Fruit fly (Drosophila melanogaster) whole organism, embryonic: ENCODE measurements around the gene Orco.

Experiments used
- Ada2b ChIP-seq: fragments of 200-800 bp; sonication (Bioruptor generic); IDR thresholded peaks from 2 replicates; pipeline ENCODE4 v1.3.6; 2022; ENCODE audit warnings: missing biosample characterization, missing genetic modification characterization
- Aef1 ChIP-seq: fragments of 200-800 bp; sonication (Bioruptor generic); IDR thresholded peaks from 3 replicates; pipeline ENCODE4 v1.3.6; 2022; ENCODE audit warnings: missing biosample characterization, missing genetic modification characterization
- Bgb ChIP-seq: fragments of 200-800 bp; sonication (Bioruptor generic); IDR thresholded peaks from 2 replicates; pipeline ENCODE4 v1.3.6; 2022; ENCODE audit warnings: missing biosample characterization, missing genetic modification characterization; ENCODE audit not compliant: partially characterized antibody
- CG10274 ChIP-seq: fragments of 200-800 bp; sonication (Bioruptor generic); optimal IDR thresholded peaks from 3 replicates; lab custom pipeline; 2017; ENCODE audit warnings: missing biosample characterization, mild to moderate bottlenecking, missing genetic modification characterization
- CG11560 ChIP-seq: fragments of 200-800 bp; sonication (Bioruptor generic); IDR thresholded peaks from 3 replicates; pipeline ENCODE4 v1.3.6; 2022; ENCODE audit warnings: missing biosample characterization, missing genetic modification characterization
- CG13775 ChIP-seq: fragments of 200-800 bp; sonication (Bioruptor generic); optimal IDR thresholded peaks from 3 replicates; lab custom pipeline; 2017; ENCODE audit warnings: missing biosample characterization, mild to moderate bottlenecking, missing genetic modification characterization
- CG16779 ChIP-seq: fragments of 200-800 bp; sonication (Bioruptor generic); IDR thresholded peaks from 2 replicates; pipeline ENCODE4 v1.3.6; 2022; ENCODE audit warnings: missing biosample characterization, missing genetic modification characterization
- CG17186 ChIP-seq: fragments of 200-800 bp; sonication (Bioruptor generic); optimal IDR thresholded peaks from 3 replicates; lab custom pipeline; 2017; ENCODE audit warnings: missing biosample characterization, missing genetic modification reagents, missing genetic modification characterization
- CG18011 ChIP-seq: fragments of 200-800 bp; sonication (Bioruptor generic); optimal IDR thresholded peaks from 2 replicates; lab custom pipeline; 2017; ENCODE audit warnings: missing biosample characterization, missing genetic modification characterization, mild to moderate bottlenecking, moderate library complexity, missing genotype
- CG2199 ChIP-seq: fragments of 200-800 bp; sonication (Bioruptor generic); IDR thresholded peaks from 3 replicates; pipeline ENCODE4 v1.3.6; 2022; ENCODE audit warnings: missing biosample characterization, missing genetic modification characterization
- CG3407 ChIP-seq: fragments of 200-800 bp; sonication (Bioruptor generic); optimal IDR thresholded peaks from 2 replicates; lab custom pipeline; 2018; ENCODE audit warnings: missing biosample characterization, mild to moderate bottlenecking, missing genetic modification characterization
- CG34376 ChIP-seq: fragments of 200-800 bp; sonication (Bioruptor generic); optimal IDR thresholded peaks from 2 replicates; lab custom pipeline; 2018; ENCODE audit warnings: missing biosample characterization, mild to moderate bottlenecking, missing genetic modification characterization
- CG4328 ChIP-seq: fragments of 200-800 bp; sonication (Bioruptor generic); optimal IDR thresholded peaks from 3 replicates; lab custom pipeline; 2017; ENCODE audit warnings: missing biosample characterization, missing genetic modification reagents, missing genetic modification characterization
- CG5180 ChIP-seq: fragments of 200-800 bp; sonication (Bioruptor generic); optimal IDR thresholded peaks from 3 replicates; lab custom pipeline; 2017; ENCODE audit warnings: missing biosample characterization, missing genetic modification characterization, mild to moderate bottlenecking, moderate library complexity, missing genetic modification reagents
- CG5245 ChIP-seq: fragments of 200-800 bp; sonication (Bioruptor generic); optimal IDR thresholded peaks from 3 replicates; lab custom pipeline; 2016; ENCODE audit warnings: missing biosample characterization, missing genetic modification characterization
- CG7556 ChIP-seq: fragments of 200-800 bp; sonication (Bioruptor generic); optimal IDR thresholded peaks from 2 replicates; lab custom pipeline; 2017; ENCODE audit warnings: missing biosample characterization, mild to moderate bottlenecking, missing genetic modification characterization
- CG8290 ChIP-seq, 3 experiments: fragments of 200-800 bp; sonication (Bioruptor generic); optimal IDR thresholded peaks; 2 replicates each; lab custom pipeline; 2016 to 2019; ENCODE audit warnings: missing biosample characterization in 3 of 3, missing genetic modification characterization in 3 of 3, mild to moderate bottlenecking in 2 of 3, moderate library complexity in 1 of 3
- Doc3 ChIP-seq: fragments of 200-800 bp; sonication (Bioruptor generic); IDR thresholded peaks from 3 replicates; pipeline ENCODE4 v1.3.6; 2022; ENCODE audit warnings: missing biosample characterization, missing genetic modification characterization; ENCODE audit not compliant: partially characterized antibody
- Meics ChIP-seq: fragments of 200-800 bp; sonication (Bioruptor generic); optimal IDR thresholded peaks from 2 replicates; lab custom pipeline; 2017; ENCODE audit warnings: missing biosample characterization, mild to moderate bottlenecking, missing genetic modification characterization
- NFAT ChIP-seq: fragments of 200-800 bp; sonication (Bioruptor generic); IDR thresholded peaks from 2 replicates; pipeline ENCODE4 v1.3.6; 2022; ENCODE audit warnings: missing biosample characterization, missing genetic modification characterization
- Opbp ChIP-seq: fragments of 200-800 bp; sonication (Bioruptor generic); IDR thresholded peaks from 3 replicates; pipeline ENCODE4 v1.3.6; 2022; ENCODE audit warnings: missing biosample characterization, missing genetic modification characterization; ENCODE audit not compliant: partially characterized antibody
- Taf1 ChIP-seq: fragments of 200-800 bp; sonication (Bioruptor generic); IDR thresholded peaks from 2 replicates; pipeline ENCODE4 v1.3.6; 2022; ENCODE audit warnings: missing biosample characterization, missing genetic modification characterization
- ab ChIP-seq: fragments of 200-800 bp; sonication (Bioruptor generic); optimal IDR thresholded peaks from 2 replicates; lab custom pipeline; 2016; ENCODE audit warnings: missing biosample characterization, missing genetic modification characterization
- aop ChIP-seq: fragments of 200-800 bp; sonication (Bioruptor generic); IDR thresholded peaks from 2 replicates; pipeline ENCODE4 v1.3.6; 2022; ENCODE audit warnings: missing biosample characterization, missing genetic modification characterization
- btn ChIP-seq: fragments of 200-800 bp; sonication (Bioruptor generic); optimal IDR thresholded peaks from 2 replicates; lab custom pipeline; 2016; ENCODE audit warnings: missing biosample characterization, missing genetic modification characterization
- caup ChIP-seq: fragments of 200-800 bp; sonication (Bioruptor generic); optimal IDR thresholded peaks from 3 replicates; lab custom pipeline; 2017; ENCODE audit warnings: missing biosample characterization, mild to moderate bottlenecking, missing genetic modification characterization, moderate library complexity; ENCODE audit not compliant: severe bottlenecking
- dmrt11E ChIP-seq: fragments of 200-800 bp; sonication (Bioruptor generic); optimal IDR thresholded peaks from 3 replicates; lab custom pipeline; 2018; ENCODE audit warnings: missing biosample characterization, mild to moderate bottlenecking, missing genetic modification characterization, moderate library complexity
- dpn ChIP-seq, 2 experiments: fragments of 200-800 bp; sonication (Bioruptor generic); optimal IDR thresholded peaks; 3 replicates each; lab custom pipeline; 2016; ENCODE audit warnings: missing biosample characterization in 2 of 2, missing genetic modification characterization in 2 of 2
- fd3F ChIP-seq: fragments of 200-800 bp; sonication (Bioruptor generic); optimal IDR thresholded peaks from 2 replicates; lab custom pipeline; 2018; ENCODE audit warnings: missing biosample characterization, mild to moderate bottlenecking, missing genetic modification characterization, moderate library complexity
- grau ChIP-seq: fragments of 200-800 bp; optimal IDR thresholded peaks from 3 replicates; lab custom pipeline; 2019; ENCODE audit warnings: missing biosample characterization, mild to moderate bottlenecking, missing genetic modification characterization, moderate library complexity
- hbn ChIP-seq: fragments of 200-800 bp; sonication (Bioruptor generic); IDR thresholded peaks from 2 replicates; pipeline ENCODE4 v1.3.6; 2022; ENCODE audit warnings: missing biosample characterization, missing genetic modification characterization; ENCODE audit not compliant: partially characterized antibody
- hkb ChIP-seq, 2 experiments: fragments of 200-800 bp in 1 of 2; fragments of >200 bp in 1 of 2; sonication (Bioruptor generic) in 1 of 2; IDR thresholded peaks in 1 of 2; optimal IDR thresholded peaks in 1 of 2; 2 replicates each; pipeline versions ENCODE4 v1.3.6 to Lab custom; 2017 to 2022; ENCODE audit warnings: missing biosample characterization in 1 of 2, missing genetic modification characterization in 1 of 2
- hth ChIP-seq: fragments of >200 bp; optimal IDR thresholded peaks from 2 replicates; lab custom pipeline; 2017; ENCODE audit warnings: inconsistent platforms
- insv ChIP-seq, 2 experiments: fragments of 200-800 bp; sonication (Bioruptor generic); optimal IDR thresholded peaks; 3 replicates each; lab custom pipeline; 2016 to 2018; ENCODE audit warnings: missing biosample characterization in 2 of 2, missing genetic modification characterization in 2 of 2
- ken ChIP-seq: fragments of 200-800 bp; sonication (Bioruptor generic); IDR thresholded peaks from 3 replicates; pipeline ENCODE4 v1.3.6; 2022; ENCODE audit warnings: missing biosample characterization, missing genetic modification characterization
- knrl ChIP-seq: fragments of 200-800 bp; sonication (Bioruptor generic); IDR thresholded peaks from 3 replicates; pipeline ENCODE4 v1.3.6; 2022; ENCODE audit warnings: missing biosample characterization, missing genetic modification characterization; ENCODE audit not compliant: partially characterized antibody
- mam ChIP-seq: fragments of 200-800 bp; sonication (Bioruptor generic); optimal IDR thresholded peaks from 3 replicates; lab custom pipeline; 2016; ENCODE audit warnings: missing biosample characterization, missing genetic modification characterization
- mld ChIP-seq: fragments of 200-800 bp; sonication (Bioruptor generic); IDR thresholded peaks from 3 replicates; pipeline ENCODE4 v1.3.6; 2022; ENCODE audit warnings: missing biosample characterization, missing genetic modification characterization; ENCODE audit not compliant: partially characterized antibody
- org-1 ChIP-seq: fragments of 200-800 bp; sonication (Bioruptor generic); optimal IDR thresholded peaks from 2 replicates; lab custom pipeline; 2017; ENCODE audit warnings: missing biosample characterization, missing genetic modification characterization
- pros ChIP-seq: fragments of 200-800 bp; sonication (Bioruptor generic); optimal IDR thresholded peaks from 3 replicates; lab custom pipeline; 2019; ENCODE audit warnings: missing biosample characterization, mild to moderate bottlenecking, missing genetic modification characterization, moderate library complexity
- ranshi ChIP-seq: fragments of 200-800 bp; sonication (Bioruptor generic); IDR thresholded peaks from 2 replicates; pipeline ENCODE4 v1.3.6; 2022; ENCODE audit warnings: missing biosample characterization, missing genetic modification characterization
- salm ChIP-seq: fragments of 200-800 bp; sonication (Bioruptor generic); optimal IDR thresholded peaks from 2 replicates; lab custom pipeline; 2018; ENCODE audit warnings: missing biosample characterization, mild to moderate bottlenecking, missing genetic modification characterization
- so ChIP-seq: fragments of 200-800 bp; sonication (Bioruptor generic); IDR thresholded peaks from 3 replicates; pipeline ENCODE4 v1.3.6; 2022; ENCODE audit warnings: missing biosample characterization, missing genetic modification characterization
- sr ChIP-seq: fragments of 200-800 bp; sonication (Bioruptor generic); IDR thresholded peaks from 3 replicates; pipeline ENCODE4 v1.3.6; 2022; ENCODE audit warnings: missing biosample characterization, missing genetic modification characterization
- sug ChIP-seq: fragments of 200-800 bp; optimal IDR thresholded peaks from 2 replicates; lab custom pipeline; 2019; ENCODE audit warnings: missing biosample characterization, mild to moderate bottlenecking, missing genetic modification characterization, moderate library complexity
- tap ChIP-seq: fragments of 200-800 bp; optimal IDR thresholded peaks from 3 replicates; lab custom pipeline; 2019; ENCODE audit warnings: missing biosample characterization, mild to moderate bottlenecking, missing genetic modification characterization, moderate library complexity
- usp ChIP-seq: fragments of >200 bp; optimal IDR thresholded peaks from 2 replicates; lab custom pipeline; 2017; ENCODE audit warnings: missing biosample characterization, missing genetic modification characterization
- wek ChIP-seq: fragments of 200-800 bp; sonication (Bioruptor generic); optimal IDR thresholded peaks from 3 replicates; lab custom pipeline; 2018; ENCODE audit warnings: missing biosample characterization, mild to moderate bottlenecking, missing genetic modification characterization, moderate library complexity

The Orco gene

dm6 chr3R:5367512-5368169 lies 44.6 kb downstream of the Orco start (continued):
- peak; percentile 53 for TF ChIP-seq CG4328 (GFP tag; lab: Kevin White, UChicago)
- TF ChIP-seq hkb (optimal IDR thresholded peaks at IDR 0.05; lab: Kevin White, UChicago) = no peak
- no peak for TF ChIP-seq hkb (GFP tag; IDR thresholded peaks at IDR 0.05; lab: Robert Waterston, UW)
- TF ChIP-seq CG8290 (GFP tag; optimal IDR thresholded peaks at IDR 0.05; lab: Kevin White, UChicago) = no peak
- TF ChIP-seq CG8290 (tag; optimal IDR thresholded peaks at IDR 0.05; lab: Kevin White, UChicago) = peak in 1 of 2 experiments; percentile 82
- peak; percentile 29 for TF ChIP-seq org-1 (GFP tag; lab: Kevin White, UChicago)
- TF ChIP-seq CG18011 (GFP tag; lab: Kevin White, UChicago) = no peak
- no peak for TF ChIP-seq CG11560 (tag; lab: Robert Waterston, UW)
- peak; percentile 15; the same call in 1 of the 2 replicates for TF ChIP-seq Taf1
- peak; percentile 44; the same call in 1 of the 2 replicates for TF ChIP-seq NFAT (GFP tag; lab: Robert Waterston, UW)
- no peak for TF ChIP-seq grau (tag; lab: Kevin White, UChicago)
- TF ChIP-seq CG5245 (GFP tag; lab: Kevin White, UChicago) = no peak
- TF ChIP-seq tap (tag; lab: Kevin White, UChicago) = peak; percentile 31
- TF ChIP-seq CG17186 = no peak
- peak; percentile 65 for TF ChIP-seq wek (GFP tag; lab: Kevin White, UChicago)
- no peak for TF ChIP-seq Doc3 (GFP tag; lab: Robert Waterston, UW)
- peak; percentile 75 to 97 for TF ChIP-seq insv (GFP tag; optimal IDR thresholded peaks at IDR 0.05; lab: Kevin White, UChicago)
- no peak for TF ChIP-seq CG10274 (GFP tag; lab: Kevin White, UChicago)
- 0 out of 3 replicates have a peak, but pooled peaks have one; percentile 35 for TF ChIP-seq ken (GFP tag; lab: Robert Waterston, UW)
- no peak for TF ChIP-seq Ada2b (GFP tag; lab: Robert Waterston, UW)
- TF ChIP-seq sug (tag; lab: Kevin White, UChicago) = peak; percentile 66
- 0 out of 3 replicates have a peak, but pooled peaks have one; percentile 36 for TF ChIP-seq sr
- peak; percentile 0 for TF ChIP-seq CG5180
- TF ChIP-seq dpn (GFP tag; optimal IDR thresholded peaks at IDR 0.05; lab: Kevin White, UChicago) = no peak
- peak; percentile 6 for TF ChIP-seq CG7556
- TF ChIP-seq hth = no peak
- TF ChIP-seq CG3407 (GFP tag; lab: Kevin White, UChicago) = peak; percentile 12
- no peak for TF ChIP-seq mld (GFP tag; lab: Robert Waterston, UW)
- peak; percentile 64 for TF ChIP-seq CG34376 (GFP tag; lab: Kevin White, UChicago)
- peak; percentile 22; the same call in 1 of the 3 replicates for TF ChIP-seq Opbp (GFP tag; lab: Robert Waterston, UW)
- no peak for TF ChIP-seq CG16779 (GFP tag; lab: Robert Waterston, UW)
- no peak for TF ChIP-seq mam
- TF ChIP-seq fd3F (GFP tag; lab: Kevin White, UChicago) = no peak
- TF ChIP-seq ranshi (GFP tag; lab: Robert Waterston, UW) = peak; percentile 4; the same call in 1 of the 2 replicates
- peak; percentile 83 for TF ChIP-seq pros (GFP tag; lab: Kevin White, UChicago)
- no peak for TF ChIP-seq knrl (GFP tag; lab: Robert Waterston, UW)
- no peak for TF ChIP-seq ab (GFP tag; lab: Kevin White, UChicago)
- no peak for TF ChIP-seq aop (GFP tag; lab: Robert Waterston, UW)
- TF ChIP-seq hbn (GFP tag; lab: Robert Waterston, UW) = peak; percentile 44; the same call in 1 of the 2 replicates
- TF ChIP-seq so (GFP tag; lab: Robert Waterston, UW) = no peak
- peak; percentile 56; the same call in 2 of the 3 replicates for TF ChIP-seq Aef1 (GFP tag; lab: Robert Waterston, UW)
- TF ChIP-seq dmrt11E = no peak
- peak; percentile 50 for TF ChIP-seq caup (GFP tag; lab: Kevin White, UChicago)
- no peak for TF ChIP-seq usp
- TF ChIP-seq btn (GFP tag; lab: Kevin White, UChicago) = no peak
- TF ChIP-seq Meics (GFP tag; lab: Kevin White, UChicago) = peak; percentile 2
- TF ChIP-seq CG13775 (GFP tag; lab: Kevin White, UChicago) = no peak
- TF ChIP-seq Bgb (GFP tag; lab: Robert Waterston, UW) = peak; percentile 25; the same call in 1 of the 2 replicates
- peak; percentile 29; the same call in 1 of the 3 replicates for TF ChIP-seq CG2199 (GFP tag; lab: Robert Waterston, UW)
- TF ChIP-seq salm (tag; lab: Kevin White, UChicago) = no peak
